Fruit fly (Drosophila melanogaster): Measurements from ENCODE around the gene CG5895.
A peak's percentile ranks its signal among the peaks of the same experiment; 100 is the strongest.

CG5895 gene

DNA sequence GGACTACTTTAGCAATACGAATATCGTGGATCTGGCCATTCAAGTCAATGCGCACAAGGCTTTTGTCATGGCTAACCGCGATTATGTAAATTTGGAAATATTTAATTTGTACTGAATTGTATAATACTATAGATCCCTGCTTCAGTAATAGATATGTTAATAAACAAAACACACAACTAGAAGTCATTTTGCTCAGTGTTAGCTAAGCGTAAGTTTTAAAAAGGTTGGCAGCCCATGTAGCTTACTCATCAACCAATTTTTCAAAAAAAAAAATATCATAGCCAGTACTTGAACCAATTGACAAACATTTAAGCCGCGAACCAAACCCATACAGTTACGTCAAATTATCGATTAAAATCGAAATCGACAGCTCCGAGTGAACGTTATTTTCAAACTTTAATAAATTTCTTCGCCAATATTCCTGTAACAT lies 1.8 kb downstream of the CG5895 start (continued):
- TF ChIP-seq Dfd (GFP tag; optimal IDR thresholded peaks at IDR 0.05): no peak
- TF ChIP-seq CG18599 (GFP tag; optimal IDR thresholded peaks at IDR 0.05): peak; percentile 86
- peak; percentile 75; the same call in 1 of the 2 replicates for TF ChIP-seq MBD-R2 (GFP tag; IDR thresholded peaks at IDR 0.05)
- no peak for TF ChIP-seq Tbp (GFP tag; optimal IDR thresholded peaks at IDR 0.05)
- no peak for TF ChIP-seq Sin3A (optimal IDR thresholded peaks at IDR 0.05)
- TF ChIP-seq cas (GFP tag; IDR thresholded peaks at IDR 0.05): peak; percentile 72; the same call in 1 of the 2 replicates
- TF ChIP-seq CG3163 (GFP tag; optimal IDR thresholded peaks at IDR 0.05): peak; percentile 41
- TF ChIP-seq emc (GFP tag; optimal IDR thresholded peaks at IDR 0.05): peak; percentile 48
- TF ChIP-seq dysf (GFP tag; IDR thresholded peaks at IDR 0.05): peak; percentile 77
- peak; percentile 77 for TF ChIP-seq CG31224 (GFP tag; IDR thresholded peaks at IDR 0.05)
- TF ChIP-seq sqz (GFP tag; optimal IDR thresholded peaks at IDR 0.05): no peak
- TF ChIP-seq CG13424 (tag; optimal IDR thresholded peaks at IDR 0.05): peak; percentile 74
- no peak for TF ChIP-seq Gsc (GFP tag; IDR thresholded peaks at IDR 0.05)
- TF ChIP-seq CG11696 (GFP tag; IDR thresholded peaks at IDR 0.05): peak; percentile 66
- no peak for TF ChIP-seq Hr39 (optimal IDR thresholded peaks at IDR 0.05)
- TF ChIP-seq ttk (GFP tag; IDR thresholded peaks at IDR 0.05): peak; percentile 74
- TF ChIP-seq CG15073 (GFP tag; optimal IDR thresholded peaks at IDR 0.05): no peak

DNA sequence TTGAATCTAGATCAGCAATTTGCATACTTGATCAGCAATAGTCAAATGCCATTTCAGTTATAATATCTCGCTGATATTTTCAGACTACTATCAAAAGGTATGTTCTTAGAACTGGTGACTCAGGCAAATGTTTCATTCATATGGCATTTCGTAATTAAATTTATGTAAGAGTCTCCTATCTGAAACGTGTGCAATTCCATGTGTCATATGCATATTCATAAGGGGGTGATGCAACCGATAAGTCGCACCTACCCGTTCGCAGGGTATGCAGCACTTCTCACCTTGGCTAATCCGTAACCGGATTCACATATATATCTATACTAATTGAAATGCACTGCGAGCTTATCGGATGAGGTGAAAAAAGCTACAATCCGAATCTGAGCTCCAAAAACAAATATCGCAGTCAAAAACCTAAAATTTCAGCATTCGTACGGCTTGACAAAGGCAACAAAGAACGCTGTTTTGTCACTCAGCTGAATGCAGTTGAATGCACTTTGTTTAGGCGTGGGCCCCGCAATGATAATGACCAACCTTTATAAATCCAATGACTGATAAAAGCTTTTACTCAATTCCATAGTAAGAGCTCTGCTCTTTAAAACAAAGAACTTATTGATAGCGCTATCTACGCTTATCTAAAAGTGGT lies 2.5 kb downstream of the CG5895 start:
- peak; percentile 19; the same call in 1 of the 2 replicates for TF ChIP-seq Xrp1 (GFP tag; IDR thresholded peaks at IDR 0.05)
- TF ChIP-seq Dref (GFP tag; IDR thresholded peaks at IDR 0.05): no peak
- 0 out of 2 replicates have a peak, but pooled peaks have one; percentile 18 for TF ChIP-seq CG32532 (GFP tag; IDR thresholded peaks at IDR 0.05)
- no peak for TF ChIP-seq CG11696 (GFP tag; IDR thresholded peaks at IDR 0.05)
- no peak for TF ChIP-seq Doc2 (GFP tag; IDR thresholded peaks at IDR 0.05)
- no peak for TF ChIP-seq fd96Cb (tag; optimal IDR thresholded peaks at IDR 0.05)
- TF ChIP-seq CG34422 (GFP tag; IDR thresholded peaks at IDR 0.05): 0 out of 3 replicates have a peak, but pooled peaks have one; percentile 30
- no peak for TF ChIP-seq H15 (GFP tag; IDR thresholded peaks at IDR 0.05)
- no peak for TF ChIP-seq org-1 (GFP tag; optimal IDR thresholded peaks at IDR 0.05)
- TF ChIP-seq az2 (GFP tag; optimal IDR thresholded peaks at IDR 0.05): no peak
- 0 out of 3 replicates have a peak, but pooled peaks have one; percentile 17 for TF ChIP-seq CG6791 (GFP tag; IDR thresholded peaks at IDR 0.05; ENCODE audit: partially characterized antibody)
- TF ChIP-seq br (optimal IDR thresholded peaks at IDR 0.05): no peak
- TF ChIP-seq crc (GFP tag; optimal IDR thresholded peaks at IDR 0.05): no peak
- peak; percentile 4 for TF ChIP-seq tap (tag; optimal IDR thresholded peaks at IDR 0.05)
- TF ChIP-seq Eip74EF (GFP tag; optimal IDR thresholded peaks at IDR 0.05): no peak
- no peak for TF ChIP-seq CG9797 (GFP tag; optimal IDR thresholded peaks at IDR 0.05)
- TF ChIP-seq CG18011 (GFP tag; optimal IDR thresholded peaks at IDR 0.05): no peak
- TF ChIP-seq Bgb (GFP tag; IDR thresholded peaks at IDR 0.05; ENCODE audit: partially characterized antibody): peak; percentile 19; the same call in 1 of the 2 replicates
- TF ChIP-seq CG34376 (GFP tag; optimal IDR thresholded peaks at IDR 0.05): no peak
- no peak for TF ChIP-seq Stat92E (GFP tag; optimal IDR thresholded peaks at IDR 0.05)
- TF ChIP-seq amos (GFP tag; IDR thresholded peaks at IDR 0.05; ENCODE audit: partially characterized antibody): no peak
- TF ChIP-seq zen2 (GFP tag; IDR thresholded peaks at IDR 0.05; ENCODE audit: partially characterized antibody): no peak
- no peak for TF ChIP-seq row (GFP tag; IDR thresholded peaks at IDR 0.05)
- TF ChIP-seq CG11504 (tag; optimal IDR thresholded peaks at IDR 0.05): no peak
- TF ChIP-seq Kr (GFP tag; optimal IDR thresholded peaks at IDR 0.05): no peak
- TF ChIP-seq Sry-δ (GFP tag; optimal IDR thresholded peaks at IDR 0.05): no peak
- TF ChIP-seq CG3163 (GFP tag; optimal IDR thresholded peaks at IDR 0.05): no peak
- no peak for TF ChIP-seq CG8359 (GFP tag; optimal IDR thresholded peaks at IDR 0.05; ENCODE audit: borderline replicate concordance)
- TF ChIP-seq B-H1 (GFP tag; IDR thresholded peaks at IDR 0.05): no peak
- TF ChIP-seq Camta (GFP tag; optimal IDR thresholded peaks at IDR 0.05): no peak
- no peak for TF ChIP-seq Blimp-1 (GFP tag; optimal IDR thresholded peaks at IDR 0.05)
- no peak for TF ChIP-seq wek (GFP tag; optimal IDR thresholded peaks at IDR 0.05)
- TF ChIP-seq Gug (GFP tag; IDR thresholded peaks at IDR 0.05): no peak
- 0 out of 2 replicates have a peak, but pooled peaks have one; percentile 48 for TF ChIP-seq chm (GFP tag; IDR thresholded peaks at IDR 0.05)
- no peak for TF ChIP-seq Neu2 (GFP tag; optimal IDR thresholded peaks at IDR 0.05; ENCODE audit: borderline replicate concordance)
